Fruit fly (Drosophila melanogaster): Measurements from ENCODE around the gene CG6204.

DNA sequence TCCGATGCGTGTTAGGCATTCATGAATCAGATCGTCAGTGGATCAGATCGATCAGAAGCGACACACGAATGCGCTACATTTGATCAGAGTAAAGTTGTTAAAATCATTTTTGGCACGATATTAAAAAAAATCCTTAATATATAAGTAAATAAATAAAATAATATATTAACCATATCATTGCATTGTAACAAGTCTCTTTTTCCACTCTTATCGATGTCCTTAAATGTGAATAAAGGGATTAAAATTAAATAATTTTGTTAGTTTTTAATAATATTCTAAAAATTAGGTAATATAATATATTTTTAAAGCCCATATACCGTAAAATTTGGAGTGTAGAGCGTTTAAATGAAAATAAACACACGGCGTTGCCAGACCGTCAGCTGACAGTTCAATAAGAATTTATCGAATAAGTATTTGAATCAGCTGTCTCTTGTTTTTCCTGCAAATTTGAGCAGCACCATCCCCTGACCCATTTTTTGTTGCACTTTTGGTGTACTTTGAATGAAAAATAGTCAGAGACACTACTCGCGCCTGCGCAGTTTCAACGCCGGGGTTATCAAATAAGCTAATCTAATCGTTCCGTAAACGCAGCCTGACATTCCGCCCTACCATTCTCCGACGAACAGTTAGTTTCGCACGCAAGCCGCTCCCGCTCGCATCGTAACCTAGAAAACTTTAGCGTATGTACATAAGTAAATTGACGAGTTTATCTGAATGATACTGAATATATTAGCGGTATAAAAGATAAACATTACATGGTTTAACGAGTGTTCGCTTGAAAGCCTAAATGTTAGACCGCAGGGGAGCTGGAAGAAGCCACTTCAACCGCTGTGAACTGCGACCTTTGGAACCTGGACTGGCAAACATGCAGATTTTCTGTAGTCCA, 41.5 kb upstream of the CG6204 start, which contains the start of the genes p38a and CG6178:
- no peak for TF ChIP-seq CG8478 (optimal IDR thresholded peaks at IDR 0.05)
- TF ChIP-seq CTCF (optimal IDR thresholded peaks at IDR 0.05): no peak

Data from S2 (cell line).